Fruit fly (Drosophila melanogaster) S2 (cell line): ENCODE results near the gene MAPk-Ak2.

Source experiments
- CG8478 ChIP-seq: fragments of >200 bp; optimal IDR thresholded peaks from 2 replicates; lab custom pipeline; 2018
- CTCF ChIP-seq, 2 experiments: fragments of >200 bp; optimal IDR thresholded peaks; 2 replicates each; lab custom pipeline; 2018

Gene MAPk-Ak2

DNA sequence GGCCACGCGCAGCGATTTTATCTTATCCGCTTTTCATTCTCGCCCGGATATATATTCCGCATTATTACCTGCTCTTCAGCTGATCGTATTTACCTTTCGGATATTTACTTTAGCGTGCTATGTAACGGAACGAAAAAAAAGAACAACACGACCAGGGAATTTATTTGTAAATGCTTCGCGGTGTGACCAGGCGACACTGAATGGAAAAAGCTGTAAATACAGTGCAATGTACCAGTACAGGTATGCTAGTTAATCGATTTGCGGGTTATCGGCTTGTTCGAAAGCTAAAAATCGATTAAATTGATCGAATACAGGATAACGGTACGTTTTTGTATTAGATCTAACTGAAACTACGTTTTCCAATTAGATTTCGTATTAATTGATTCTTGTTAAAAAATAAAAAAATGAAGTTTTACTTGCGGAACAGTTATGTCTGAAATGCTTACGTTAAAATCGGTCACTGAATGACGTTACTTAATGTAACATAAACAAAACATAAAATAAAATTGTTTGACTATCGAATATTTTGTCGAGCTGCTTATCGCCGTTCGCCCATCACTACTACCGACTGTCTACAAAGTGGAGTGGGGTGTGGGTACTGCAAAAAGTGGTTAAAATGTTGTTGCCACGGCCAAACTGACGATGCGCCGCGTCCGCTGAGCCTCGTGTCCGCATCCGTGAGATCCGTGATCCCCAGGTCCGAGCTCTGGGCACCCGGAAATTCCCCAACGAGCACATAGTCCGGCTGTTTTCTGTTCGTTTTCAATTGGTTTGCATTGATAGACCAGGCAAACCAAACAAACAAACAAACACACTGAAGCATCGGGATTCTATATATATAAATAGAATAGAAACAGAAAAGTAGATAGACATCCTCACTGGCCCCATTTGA, at the start of gene MAPk-Ak2, which contains the start of gene CG42699:
MAPk-Ak2 (minus strand) TSS at position 203 of the 892 bp plus-strand sequence.
CG42699 (plus strand) TSS at position 553 of the 892 bp plus-strand sequence.
- TF ChIP-seq CTCF (optimal IDR thresholded peaks at IDR 0.05; lab: Kevin White, UChicago) (peak in 1 of 2 experiments; percentile 18), CG8478 (lab: Kevin White, UChicago) (no peak)

DNA sequence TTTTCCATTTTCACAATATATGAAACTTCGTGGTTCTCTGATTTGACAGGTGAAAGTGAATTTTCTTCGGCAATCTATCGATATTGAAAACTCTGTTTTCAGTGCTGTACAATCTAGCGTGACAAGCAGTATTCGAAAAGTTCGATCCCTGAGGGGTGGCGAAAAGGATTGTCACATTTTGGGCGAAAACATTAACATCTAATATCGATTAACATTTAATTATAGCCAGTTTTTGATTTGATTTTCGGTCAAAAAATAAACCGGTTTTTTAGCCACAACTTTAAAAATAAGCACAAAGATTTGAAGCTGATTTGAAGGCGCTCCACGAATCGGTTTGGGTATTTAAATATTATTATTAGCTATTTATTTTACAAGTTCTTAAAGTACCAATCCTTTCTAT, 48.9 kb upstream of the MAPk-Ak2 start, which contains the start of gene CG44329:
CG44329 (minus strand) TSS at position 101 of the 400 bp plus-strand sequence.
- TF ChIP-seq CG8478 (lab: Kevin White, UChicago) (no peak), CTCF (optimal IDR thresholded peaks at IDR 0.05; lab: Kevin White, UChicago) (no peak)

DNA sequence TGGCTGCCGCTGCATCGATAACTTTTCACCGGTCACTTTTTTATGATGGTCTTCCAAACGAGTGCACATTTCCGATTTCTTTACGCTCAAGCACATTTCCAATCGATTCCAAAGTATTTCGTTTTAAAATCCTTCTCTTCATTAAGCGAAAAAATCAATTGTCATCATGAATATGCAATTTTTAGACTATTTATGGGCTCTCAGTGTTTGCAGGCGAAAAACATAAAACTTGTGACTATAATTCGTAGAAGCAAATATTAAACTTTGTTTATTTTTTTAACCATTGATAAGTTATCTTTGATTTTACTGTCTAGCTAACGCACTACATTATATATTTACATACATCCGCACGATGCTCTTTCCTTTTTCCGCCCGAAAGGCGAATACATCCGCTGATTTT, 44.7 kb upstream of the MAPk-Ak2 start, which contains the start of gene Prosbeta2R1:
Prosbeta2R1 (plus strand) TSS at position 301 of the 400 bp plus-strand sequence.
- TF ChIP-seq CTCF (optimal IDR thresholded peaks at IDR 0.05; lab: Kevin White, UChicago) (no peak), CG8478 (lab: Kevin White, UChicago) (no peak)

DNA sequence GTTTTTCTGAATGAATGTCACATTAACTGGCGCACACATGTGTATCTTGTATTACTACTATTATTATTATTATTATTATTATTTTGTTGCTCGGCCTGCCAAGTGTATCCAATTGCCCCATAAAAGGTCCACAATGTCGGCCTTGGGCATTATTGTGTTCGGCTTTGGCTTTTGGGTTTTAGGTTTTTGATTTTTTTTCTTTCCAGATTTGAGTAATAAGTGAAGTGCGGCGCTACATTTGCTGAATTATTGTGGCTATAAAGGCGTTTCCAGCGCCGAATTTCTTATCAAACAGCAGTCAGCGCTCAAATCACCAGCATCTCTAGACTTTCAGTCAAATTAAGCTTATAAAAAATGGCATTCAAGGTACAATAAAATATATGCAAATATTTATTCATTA, 40.4 kb upstream of the MAPk-Ak2 start, which contains the start of gene Cpr5C:
Cpr5C (plus strand) TSS at position 301 of the 400 bp plus-strand sequence.
- TF ChIP-seq CG8478 (lab: Kevin White, UChicago): no peak
- TF ChIP-seq CTCF (optimal IDR thresholded peaks at IDR 0.05; lab: Kevin White, UChicago): no peak

DNA sequence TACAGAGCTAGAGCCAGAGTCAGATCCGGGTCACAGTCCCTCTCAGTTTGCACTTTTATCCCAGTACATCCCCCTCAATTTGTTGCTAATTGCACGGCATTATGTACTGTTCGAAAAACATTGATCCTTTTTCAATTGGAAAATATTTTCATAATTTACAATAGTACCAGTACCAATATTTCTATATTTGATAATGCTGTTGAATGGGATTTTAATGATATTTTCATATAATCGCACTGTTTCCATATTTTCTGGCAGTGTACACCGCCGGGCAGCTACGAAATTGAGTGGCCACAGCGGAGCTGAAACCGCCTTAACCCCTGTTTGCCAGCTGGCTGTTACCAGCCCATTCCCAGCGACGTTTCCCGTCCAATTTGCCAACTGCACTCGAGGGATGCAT, 36.6 kb upstream of the MAPk-Ak2 start:
- no peak for TF ChIP-seq CG8478 (lab: Kevin White, UChicago)
- TF ChIP-seq CTCF (optimal IDR thresholded peaks at IDR 0.05; lab: Kevin White, UChicago): no peak

DNA sequence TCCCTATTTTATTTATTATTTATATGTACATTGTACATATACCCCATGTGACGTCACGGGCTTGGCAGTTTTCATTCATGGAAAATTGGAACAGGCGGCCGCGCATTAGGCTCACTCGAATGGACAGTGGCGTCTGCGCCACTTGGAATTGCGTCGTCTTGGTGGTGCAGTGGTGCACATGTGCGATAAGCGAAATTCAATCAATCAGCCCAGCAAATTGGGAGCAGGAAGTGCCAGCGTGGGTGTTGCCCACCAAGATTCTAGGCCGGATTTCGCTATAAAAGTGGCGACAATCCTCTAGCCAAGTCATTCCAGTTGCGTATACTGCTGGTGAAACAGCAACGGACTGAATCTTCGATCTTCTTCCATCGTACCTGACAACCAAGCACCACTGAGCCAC, 27.8 kb upstream of the MAPk-Ak2 start, which contains the start of gene CG12239:
CG12239 (plus strand) TSS at position 301 of the 400 bp plus-strand sequence.
- TF ChIP-seq CG8478 (lab: Kevin White, UChicago): no peak
- no peak for TF ChIP-seq CTCF (optimal IDR thresholded peaks at IDR 0.05; lab: Kevin White, UChicago)

DNA sequence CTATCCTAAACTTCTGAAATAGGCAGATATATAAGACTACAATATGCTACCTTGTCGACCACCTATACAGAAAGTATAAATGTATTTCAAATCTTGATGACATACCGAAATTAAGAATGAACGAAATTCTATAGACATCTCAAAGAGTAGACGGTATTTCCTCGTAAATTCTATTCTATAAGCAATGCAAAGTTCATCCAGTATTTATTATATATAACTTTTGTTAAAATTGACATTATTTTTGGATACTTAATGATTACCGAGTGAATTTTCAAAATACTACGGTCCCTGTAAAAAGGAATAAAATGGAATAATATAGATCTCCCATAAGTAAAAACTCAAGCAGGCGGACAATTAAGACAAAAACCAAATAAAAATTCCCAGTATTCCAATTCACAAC, 25.2 kb upstream of the MAPk-Ak2 start, which contains the start of gene CG15767:
CG15767 (plus strand) TSS at position 301 of the 400 bp plus-strand sequence.
- TF ChIP-seq CTCF (optimal IDR thresholded peaks at IDR 0.05; lab: Kevin White, UChicago) (no peak), CG8478 (lab: Kevin White, UChicago) (no peak)

DNA sequence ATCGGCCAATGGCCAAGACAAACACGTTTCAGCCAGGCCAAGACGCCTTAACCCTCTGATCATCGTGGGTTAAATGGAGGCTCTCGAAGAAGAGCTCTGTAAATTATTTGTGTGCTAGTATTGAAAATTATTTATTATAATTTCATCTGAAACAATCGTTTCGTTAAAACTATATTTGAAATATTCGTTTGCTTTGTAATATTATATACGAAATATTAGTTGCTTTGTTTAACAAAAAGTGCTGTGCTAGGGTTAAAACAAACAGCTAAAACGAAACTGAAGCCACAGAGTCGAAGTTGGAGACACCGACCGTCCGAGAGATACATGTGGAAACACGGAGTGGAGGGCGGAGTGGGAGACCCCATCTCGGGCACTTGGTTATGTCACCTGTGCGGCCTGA, 22.6 kb upstream of the MAPk-Ak2 start:
- TF ChIP-seq CG8478 (lab: Kevin White, UChicago) (no peak), CTCF (optimal IDR thresholded peaks at IDR 0.05; lab: Kevin White, UChicago) (no peak)

DNA sequence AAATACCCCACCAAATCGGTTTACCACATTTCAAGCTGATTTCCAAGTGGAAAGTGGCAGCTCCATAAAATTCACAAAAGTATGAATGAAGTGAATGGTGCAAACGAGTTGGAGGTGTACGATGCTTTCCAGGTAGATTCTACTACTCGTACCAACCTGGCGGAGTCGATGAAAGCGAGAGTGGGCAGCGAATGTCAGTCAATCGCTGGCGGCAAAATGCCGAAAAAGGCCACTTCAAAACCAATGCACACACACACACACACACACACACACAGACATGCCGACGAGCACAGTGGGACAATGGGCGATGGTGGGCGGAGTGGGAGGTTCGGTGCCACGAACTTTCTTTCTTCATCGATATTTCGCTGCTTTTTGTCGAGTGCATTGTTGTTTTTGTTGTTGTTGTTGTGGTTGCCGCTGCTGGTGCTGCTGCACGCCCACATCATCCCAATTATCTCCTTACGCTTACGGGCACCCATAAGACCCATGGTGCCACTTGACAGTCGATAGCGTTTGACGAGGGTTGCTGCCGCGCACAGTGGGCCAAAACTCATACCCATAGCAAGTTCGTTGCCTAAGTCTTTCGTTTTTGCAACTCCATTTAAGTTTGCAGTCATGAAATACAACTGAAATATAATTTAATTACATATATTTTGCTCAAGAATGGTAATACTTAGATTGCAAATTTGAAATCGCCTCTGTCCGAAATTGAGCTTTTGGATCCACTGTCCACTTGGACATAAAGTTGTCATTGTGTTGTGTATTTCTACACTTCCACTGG, 19.4 kb upstream of the MAPk-Ak2 start:
- TF ChIP-seq CTCF (optimal IDR thresholded peaks at IDR 0.05; lab: Kevin White, UChicago) (no peak), CG8478 (lab: Kevin White, UChicago) (no peak)

DNA sequence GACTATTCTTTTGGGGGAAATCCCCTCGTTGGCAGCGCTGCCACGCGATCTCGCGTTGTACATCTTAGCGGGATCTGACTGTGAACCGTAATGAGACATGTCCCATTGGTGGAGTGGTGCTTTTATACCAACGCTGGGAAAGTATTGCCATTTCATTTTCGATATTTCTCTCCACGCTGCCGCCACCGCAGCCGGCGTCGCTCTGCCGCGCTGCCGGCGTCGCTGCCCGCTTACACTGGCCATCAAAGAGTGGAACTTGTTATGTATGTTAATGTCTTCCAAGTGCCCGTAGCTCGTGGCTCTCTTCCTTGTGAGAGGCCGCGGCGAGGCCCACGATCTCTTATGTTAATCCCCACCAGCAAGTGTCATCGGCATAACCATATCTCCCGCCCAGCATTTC, 17.5 kb upstream of the MAPk-Ak2 start, which contains the start of gene CG3108:
CG3108 (minus strand) TSS at position 101 of the 400 bp plus-strand sequence.
- TF ChIP-seq CTCF (optimal IDR thresholded peaks at IDR 0.05; lab: Kevin White, UChicago): no peak
- TF ChIP-seq CG8478 (lab: Kevin White, UChicago): no peak

DNA sequence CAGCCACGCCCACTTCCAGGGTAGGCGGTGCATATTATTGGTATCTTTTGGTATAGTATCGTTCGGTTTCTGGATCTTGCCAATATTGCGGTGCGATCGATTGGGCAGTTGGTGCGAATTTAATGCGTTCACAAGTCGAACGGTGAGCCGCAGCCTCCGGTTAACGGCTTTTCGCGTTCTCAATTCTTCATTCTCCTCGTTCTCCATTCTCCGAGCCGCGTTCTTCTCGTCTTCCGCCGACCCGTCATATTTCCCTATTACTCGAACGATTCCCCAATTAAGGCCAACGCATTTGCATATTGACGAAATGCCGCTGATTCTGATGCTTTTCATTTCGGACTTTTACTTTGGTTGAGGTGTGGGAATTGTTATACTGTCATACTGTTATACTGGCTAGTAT, 12.5 kb upstream of the MAPk-Ak2 start, which contains the start of gene CG42264:
CG42264 (minus strand) TSS at position 101 of the 400 bp plus-strand sequence.
- no peak for TF ChIP-seq CG8478 (lab: Kevin White, UChicago)
- TF ChIP-seq CTCF (optimal IDR thresholded peaks at IDR 0.05; lab: Kevin White, UChicago): no peak

DNA sequence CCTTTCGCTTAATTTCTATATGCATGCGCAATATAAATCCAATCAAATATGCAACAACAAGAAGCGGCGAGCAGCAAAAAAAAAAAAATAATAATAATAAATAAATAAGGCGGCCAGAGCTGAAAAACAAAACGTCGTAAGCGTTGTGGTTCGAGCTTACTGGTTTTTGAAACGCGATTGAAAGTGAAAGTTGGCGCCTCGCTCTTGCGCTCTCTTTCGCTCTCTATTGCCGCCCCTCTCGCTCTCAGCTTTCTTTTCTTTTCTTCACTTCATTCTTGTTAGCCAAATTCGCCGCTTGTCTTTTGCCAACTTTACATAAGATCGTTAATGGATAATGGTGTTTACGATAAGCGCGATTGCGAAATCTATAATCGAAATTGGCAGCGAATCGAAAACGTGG, 8.4 kb upstream of the MAPk-Ak2 start:
- no peak for TF ChIP-seq CTCF (optimal IDR thresholded peaks at IDR 0.05; lab: Kevin White, UChicago)
- TF ChIP-seq CG8478 (lab: Kevin White, UChicago): no peak

DNA sequence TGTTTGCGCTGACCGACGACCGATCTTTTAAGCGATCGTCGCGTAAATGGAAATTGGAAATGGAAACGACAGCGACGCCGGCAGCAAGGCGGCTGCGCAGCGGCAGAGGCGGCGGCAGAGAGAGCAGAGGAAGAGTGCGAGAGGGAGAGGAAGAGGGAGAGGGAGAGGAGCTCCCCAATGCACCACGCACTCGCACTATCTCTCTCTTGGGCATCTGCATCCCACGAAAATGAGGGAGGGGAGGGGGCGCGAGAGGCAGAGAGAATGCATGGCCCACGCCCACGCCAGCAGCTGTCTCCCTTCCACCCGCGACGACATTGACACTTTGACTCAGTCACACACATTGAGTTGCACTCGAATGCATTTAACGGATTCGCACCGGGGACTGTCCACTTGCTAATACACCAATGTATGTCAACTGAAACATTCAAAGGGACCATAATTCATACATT, 6.8 kb upstream of the MAPk-Ak2 start, which contains the start of gene CG3097:
CG3097 (minus strand) TSS at position 51 of the 452 bp plus-strand sequence.
- TF ChIP-seq CTCF (optimal IDR thresholded peaks at IDR 0.05; lab: Kevin White, UChicago) (no peak), CG8478 (lab: Kevin White, UChicago) (no peak)
